Fruit fly (Drosophila melanogaster) Kc167 (cell line): ENCODE results near the gene CG7966.

ENCODE experiments used
- Myc ChIP-seq: fragments of >200 bp; optimal IDR thresholded peaks from 2 replicates; lab custom pipeline; 2017; ENCODE audit warnings: missing external identifiers
- Sin3A ChIP-seq: fragments of >200 bp; optimal IDR thresholded peaks from 2 replicates; lab custom pipeline; 2018; ENCODE audit warnings: missing external identifiers
- h ChIP-seq: fragments of >200 bp; optimal IDR thresholded peaks from 3 replicates; lab custom pipeline; 2018; ENCODE audit warnings: missing external identifiers
- insv ChIP-seq: fragments of >200 bp; optimal IDR thresholded peaks from 3 replicates; lab custom pipeline; 2018; ENCODE audit warnings: missing external identifiers
- psq ChIP-seq: fragments of >200 bp; optimal IDR thresholded peaks from 2 replicates; lab custom pipeline; 2017; ENCODE audit warnings: missing external identifiers
- ttk ChIP-seq: sonication (Bioruptor generic); optimal IDR thresholded peaks from 2 replicates; lab custom pipeline; 2017; ENCODE audit warnings: missing external identifiers

CG7966 gene

DNA sequence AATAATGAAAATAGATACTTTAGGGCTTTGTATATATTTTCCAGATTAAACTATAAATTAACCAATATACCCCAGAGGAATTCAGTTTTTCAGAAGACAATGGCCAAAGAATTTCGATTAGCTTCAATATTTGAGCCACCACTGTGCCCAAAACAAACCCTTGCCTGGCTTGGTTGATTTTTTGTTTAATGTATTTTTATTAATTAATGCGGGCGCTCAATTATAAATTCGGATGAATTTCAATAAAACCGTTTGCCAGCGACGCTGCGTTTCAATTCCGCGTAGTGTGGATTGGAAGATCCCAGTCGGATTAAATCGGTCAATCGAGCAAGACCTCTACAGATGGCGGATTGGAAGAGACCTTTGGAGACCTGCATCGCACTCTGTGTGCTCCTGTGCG is 9.5 kb downstream of the CG7966 start, which contains the start of gene CG11670:
CG11670 (plus strand) TSS at position 301 of the 400 bp plus-strand sequence.
- TF ChIP-seq insv (lab: Kevin White, UChicago), result no peak
- TF ChIP-seq ttk (lab: Kevin White, UChicago), result no peak
- TF ChIP-seq Sin3A (lab: Kevin White, UChicago), result no peak
- TF ChIP-seq Myc, result no peak
- TF ChIP-seq psq (lab: Kevin White, UChicago), result no peak
- no peak for TF ChIP-seq h (lab: Kevin White, UChicago)

DNA sequence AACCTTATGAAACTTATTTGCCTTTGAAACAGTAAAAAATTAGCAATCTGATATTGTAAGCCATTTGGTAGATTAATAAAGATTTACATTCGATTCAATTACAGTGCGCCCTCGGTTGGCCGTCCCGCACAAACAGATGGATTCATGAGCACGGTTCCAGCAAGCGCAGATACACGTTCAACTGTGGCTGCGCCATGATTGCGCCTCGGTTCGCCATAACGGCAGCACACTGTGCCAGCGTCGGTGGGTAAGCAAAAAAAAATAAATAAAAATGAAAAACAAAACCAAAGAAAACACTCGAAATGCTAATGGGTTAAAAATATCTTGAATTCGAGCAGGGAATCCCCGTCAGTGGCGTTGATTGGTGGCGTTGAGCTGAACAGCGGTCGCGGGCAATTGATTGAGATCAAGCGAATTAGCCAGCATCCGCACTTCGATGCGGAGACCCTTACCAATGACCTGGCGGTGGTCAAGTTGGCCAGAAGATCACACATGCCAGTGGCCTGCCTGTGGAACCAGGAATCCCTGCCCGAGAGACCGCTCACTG is 12.1 kb downstream of the CG7966 start:
- TF ChIP-seq h (lab: Kevin White, UChicago), result no peak
- no peak for TF ChIP-seq ttk (lab: Kevin White, UChicago)
- TF ChIP-seq Sin3A (lab: Kevin White, UChicago), result no peak
- TF ChIP-seq insv (lab: Kevin White, UChicago), result no peak
- TF ChIP-seq Myc, result no peak
- TF ChIP-seq psq (lab: Kevin White, UChicago), result no peak

DNA sequence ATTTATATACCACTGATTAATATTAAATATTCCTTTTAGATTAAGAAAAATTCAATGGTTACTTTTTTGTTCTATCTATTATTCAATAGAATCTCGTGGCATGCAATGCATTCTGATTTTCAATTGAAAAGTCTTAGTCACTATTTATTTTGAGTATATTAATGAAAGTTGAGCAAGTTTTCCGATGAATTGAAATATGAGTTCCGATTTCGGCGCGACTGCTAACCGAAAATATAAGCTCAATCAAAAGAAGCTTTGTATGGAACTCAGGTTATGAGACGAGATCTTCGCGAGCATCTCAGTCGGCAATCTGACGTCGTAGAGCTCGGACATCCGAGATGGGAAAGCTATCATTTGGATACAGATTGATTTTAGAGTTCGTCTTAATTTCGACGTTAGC is 13.2 kb downstream of the CG7966 start, which contains the start of gene CG11668:
CG11668 (plus strand) TSS at position 301 of the 400 bp plus-strand sequence.
- TF ChIP-seq ttk (lab: Kevin White, UChicago), result no peak
- no peak for TF ChIP-seq insv (lab: Kevin White, UChicago)
- TF ChIP-seq Myc, result no peak
- TF ChIP-seq psq (lab: Kevin White, UChicago), result no peak
- TF ChIP-seq h (lab: Kevin White, UChicago), result no peak
- TF ChIP-seq Sin3A (lab: Kevin White, UChicago), result no peak

DNA sequence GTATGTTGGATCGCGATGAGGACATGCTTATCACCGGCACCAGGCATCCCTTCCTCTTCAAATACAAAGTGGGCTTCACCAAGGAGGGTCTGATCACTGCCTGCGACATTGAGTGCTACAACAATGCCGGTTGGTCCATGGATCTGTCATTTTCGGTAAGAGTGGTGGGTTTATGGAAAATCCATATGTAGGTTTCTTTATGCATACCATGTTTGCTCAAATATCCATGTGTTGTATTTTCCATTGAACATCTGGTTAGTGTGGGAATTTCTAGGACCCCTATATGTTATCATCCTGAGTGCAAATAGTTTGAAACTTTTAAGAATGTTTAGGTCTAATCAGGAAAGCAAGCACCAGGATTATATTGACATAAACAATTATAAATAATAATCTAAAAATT is 15.2 kb downstream of the CG7966 start:
- TF ChIP-seq psq (lab: Kevin White, UChicago), result no peak
- no peak for TF ChIP-seq insv (lab: Kevin White, UChicago)
- no peak for TF ChIP-seq Myc
- TF ChIP-seq h (lab: Kevin White, UChicago), result no peak
- TF ChIP-seq Sin3A (lab: Kevin White, UChicago), result no peak
- no peak for TF ChIP-seq ttk (lab: Kevin White, UChicago)

DNA sequence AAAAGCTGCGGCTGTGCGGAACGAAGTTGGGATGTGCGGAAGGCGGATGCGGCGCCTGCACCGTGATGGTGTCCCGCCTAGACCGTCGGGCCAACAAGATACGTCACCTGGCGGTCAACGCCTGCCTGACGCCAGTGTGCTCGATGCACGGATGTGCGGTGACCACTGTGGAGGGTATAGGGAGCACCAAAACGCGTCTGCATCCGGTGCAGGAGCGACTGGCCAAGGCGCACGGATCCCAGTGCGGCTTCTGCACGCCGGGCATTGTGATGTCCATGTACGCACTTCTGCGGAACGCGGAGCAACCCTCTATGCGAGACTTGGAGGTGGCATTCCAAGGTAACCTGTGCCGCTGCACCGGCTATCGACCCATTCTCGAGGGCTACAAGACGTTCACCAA is 17.6 kb downstream of the CG7966 start:
- TF ChIP-seq psq (lab: Kevin White, UChicago) (no peak), ttk (lab: Kevin White, UChicago) (no peak), h (lab: Kevin White, UChicago) (no peak), Myc (no peak), insv (lab: Kevin White, UChicago) (no peak), Sin3A (lab: Kevin White, UChicago) (no peak)

DNA sequence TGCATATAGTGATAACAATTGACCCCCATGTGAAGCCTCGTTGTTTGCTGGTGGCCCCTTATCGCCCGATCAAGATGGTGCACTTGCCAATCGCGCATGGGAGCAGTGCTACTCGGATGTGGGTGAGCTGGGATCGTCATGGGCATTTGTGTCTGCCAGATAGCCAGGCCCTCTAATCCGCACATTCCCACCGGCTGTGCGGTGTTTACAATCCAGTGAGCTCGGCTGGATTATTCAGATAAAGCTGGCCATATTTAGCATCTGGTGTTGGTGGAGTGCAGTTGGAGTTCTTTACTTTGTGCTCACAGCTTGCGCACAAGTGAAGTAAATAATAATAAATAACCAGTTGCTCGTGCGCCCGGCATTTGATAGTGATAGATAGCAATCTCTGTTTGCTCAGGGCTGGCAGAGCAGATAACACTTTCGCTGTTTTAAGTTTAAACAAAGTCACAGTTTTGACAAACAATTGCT is 18.2 kb downstream of the CG7966 start:
- no peak for TF ChIP-seq h (lab: Kevin White, UChicago)
- no peak for TF ChIP-seq Myc
- TF ChIP-seq ttk (lab: Kevin White, UChicago), result no peak
- no peak for TF ChIP-seq psq (lab: Kevin White, UChicago)
- no peak for TF ChIP-seq Sin3A (lab: Kevin White, UChicago)
- TF ChIP-seq insv (lab: Kevin White, UChicago), result no peak

DNA sequence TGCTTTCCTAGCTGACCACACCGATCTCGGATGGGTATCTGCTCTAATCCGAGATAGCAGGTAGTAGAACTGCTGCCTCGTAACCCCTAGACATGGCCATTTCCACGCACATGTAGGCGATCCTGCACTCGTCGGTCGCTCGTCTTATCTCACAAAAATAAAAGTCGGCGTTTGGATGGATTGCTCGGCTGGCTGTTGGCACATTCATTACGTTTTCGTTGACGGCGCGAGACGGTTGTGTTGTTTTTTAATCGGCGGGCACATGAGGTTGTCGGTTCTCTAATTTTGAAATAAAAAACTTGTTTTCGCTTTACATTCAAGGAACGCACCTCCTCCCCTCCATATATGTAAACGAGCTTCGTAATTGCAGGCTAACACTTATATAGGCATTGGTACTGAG is 18.9 kb downstream of the CG7966 start, which contains the start of gene ry:
ry (plus strand) TSS at position 206 of the 400 bp plus-strand sequence.
- TF ChIP-seq insv (lab: Kevin White, UChicago), result no peak
- TF ChIP-seq Sin3A (lab: Kevin White, UChicago), result no peak
- TF ChIP-seq ttk (lab: Kevin White, UChicago), result no peak
- no peak for TF ChIP-seq Myc
- TF ChIP-seq psq (lab: Kevin White, UChicago), result no peak
- TF ChIP-seq h (lab: Kevin White, UChicago), result no peak

DNA sequence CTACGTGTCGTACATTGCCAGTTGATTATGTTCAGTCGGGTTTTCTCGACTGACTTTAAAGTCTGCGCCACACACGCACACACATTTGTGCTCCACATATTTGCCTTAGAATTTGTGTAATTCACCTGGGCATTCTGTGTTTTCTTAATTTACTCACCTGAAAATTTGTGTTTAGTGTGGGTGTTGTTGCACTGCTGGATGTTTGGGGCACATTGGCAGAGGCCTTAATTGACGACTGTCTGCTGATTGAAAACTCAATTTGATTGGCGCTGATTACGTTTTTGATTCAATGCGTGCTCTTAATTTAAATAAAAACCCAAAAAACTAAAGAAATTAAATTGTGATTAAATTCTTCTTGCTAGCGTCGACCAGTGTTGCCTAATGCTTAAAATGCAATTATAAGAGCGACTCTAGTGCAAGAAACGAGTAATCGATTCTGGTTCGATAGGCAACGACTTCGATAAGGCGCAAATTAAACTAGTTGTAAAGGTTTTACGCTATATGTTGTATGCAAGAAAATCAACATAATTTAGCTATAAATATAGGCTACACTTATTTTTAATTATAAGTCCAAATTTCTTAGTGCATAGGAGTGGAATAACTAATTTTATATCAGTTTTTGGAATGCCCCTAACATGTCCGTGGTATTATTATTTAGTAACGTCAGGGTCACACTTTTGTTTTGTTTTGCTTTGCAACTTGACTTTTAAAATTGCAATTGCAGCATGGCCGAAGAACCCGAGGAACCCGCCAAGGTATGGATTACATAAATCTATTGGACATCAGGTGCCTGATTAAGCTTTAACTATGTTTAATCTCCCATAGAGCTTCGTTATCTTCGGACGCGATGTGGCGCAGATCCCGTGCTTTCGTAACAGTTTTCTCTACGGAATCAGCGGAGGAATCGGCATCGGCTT is 20.7 kb downstream of the CG7966 start, which contains the start of the genes CG46281 and CG46280:
CG46281 (minus strand) TSS at position 51 of the 917 bp plus-strand sequence.
CG46280 (minus strand) TSS at position 403 of the 917 bp plus-strand sequence.
- TF ChIP-seq psq (lab: Kevin White, UChicago) (no peak), h (lab: Kevin White, UChicago) (no peak), Myc (no peak), ttk (lab: Kevin White, UChicago) (no peak), Sin3A (lab: Kevin White, UChicago) (no peak)

DNA sequence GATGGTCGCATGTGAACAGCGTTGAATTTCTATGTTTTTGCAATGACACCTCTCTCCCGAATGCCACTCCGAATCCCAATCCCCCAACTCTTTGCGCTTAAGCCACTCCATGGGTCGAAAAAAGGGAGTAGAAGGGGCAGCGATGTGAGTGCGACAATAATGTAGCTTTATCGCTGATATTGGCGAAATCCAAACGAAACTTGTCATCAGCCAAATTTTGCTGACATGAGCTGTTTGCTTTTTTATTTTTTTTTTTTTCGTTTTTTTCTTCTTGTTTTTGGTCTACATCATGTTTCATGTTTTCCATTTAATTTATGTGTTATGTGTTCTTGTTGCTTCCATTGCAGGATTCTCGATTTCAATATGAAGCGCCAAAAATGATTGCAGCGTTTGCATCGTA is 32.3 kb downstream of the CG7966 start:
- TF ChIP-seq insv (lab: Kevin White, UChicago), result no peak
- no peak for TF ChIP-seq psq (lab: Kevin White, UChicago)
- no peak for TF ChIP-seq Myc

DNA sequence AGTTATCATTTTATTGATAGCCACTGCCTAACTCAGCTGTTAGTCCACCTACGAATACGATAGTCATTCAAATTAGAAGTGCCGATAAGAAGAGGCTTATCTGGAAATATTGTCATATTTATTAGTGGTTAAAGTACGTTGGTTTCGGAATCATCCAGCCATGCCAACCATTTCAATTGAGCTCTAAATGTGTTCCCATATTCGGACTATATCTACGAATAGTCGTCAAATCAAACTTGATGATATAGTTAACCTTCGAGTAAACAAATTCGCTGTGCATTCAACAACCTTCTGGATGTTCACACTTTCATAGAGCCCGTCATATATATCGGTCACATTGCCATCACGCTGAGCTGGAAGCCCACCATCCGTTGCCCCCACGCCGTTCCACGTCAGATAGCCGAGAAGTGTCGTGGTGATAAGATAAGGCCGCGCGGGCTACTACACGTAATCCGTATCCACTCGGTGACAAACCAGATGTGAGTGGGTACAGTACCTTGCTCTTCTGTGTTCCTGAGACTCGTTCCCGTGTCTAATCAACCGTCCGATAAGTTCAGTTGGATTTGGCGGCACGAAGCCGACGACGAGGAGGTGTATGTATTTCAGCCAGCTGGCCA is 32.9 kb downstream of the CG7966 start:
- TF ChIP-seq psq (lab: Kevin White, UChicago), result no peak

DNA sequence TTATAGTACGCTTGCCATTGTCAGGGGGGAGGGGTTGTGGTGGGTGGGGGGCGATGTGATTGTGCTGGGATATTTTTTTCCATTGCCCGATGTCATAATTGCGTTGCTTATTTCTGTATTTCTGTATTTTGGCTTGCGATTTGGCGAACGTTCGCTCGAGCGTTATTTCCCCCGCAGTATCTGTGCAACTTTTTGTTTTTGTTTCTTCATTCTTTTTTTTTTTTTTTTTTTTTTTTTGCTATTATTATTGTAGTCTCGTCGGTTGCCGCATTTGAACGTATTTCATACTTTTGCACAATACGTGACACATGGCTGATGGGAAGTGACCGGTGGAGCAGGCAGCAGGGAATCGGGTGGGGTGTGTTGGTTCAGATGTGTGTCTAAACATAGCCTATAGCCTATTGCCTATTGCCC is 33.6 kb downstream of the CG7966 start:
- TF ChIP-seq h (lab: Kevin White, UChicago) (no peak), Myc (no peak), Sin3A (lab: Kevin White, UChicago) (no peak), insv (lab: Kevin White, UChicago) (no peak), psq (lab: Kevin White, UChicago) (no peak), ttk (lab: Kevin White, UChicago) (no peak)
